Worm (Caenorhabditis elegans) whole organism, midembryonic: Measurements from ENCODE around the gene Y116A8C.24.
A peak's percentile ranks its signal among the peaks of the same experiment; 100 is the strongest.
"Not testable (repeated sequence)": the region's sequence is repeated elsewhere in the genome, so short reads cannot be mapped to it uniquely, and the experiment has no call there.

Source experiments
- T22C8.4 ChIP-seq: fragments of 200-800 bp; sonication (Bioruptor generic); IDR thresholded peaks from 2 replicates; pipeline ENCODE4 v1.3.6; 2022; ENCODE audit warnings: missing genetic modification characterization, missing compliant biosample characterization
- cog-1 ChIP-seq: sonication (generic microtip); optimal IDR thresholded peaks from 2 replicates; lab custom pipeline; 2016; ENCODE audit warnings: missing genetic modification characterization, missing compliant biosample characterization
- flt-1 ChIP-seq: fragments of 200-800 bp; sonication (Bioruptor generic); IDR thresholded peaks from 2 replicates; pipeline ENCODE4 v1.3.6; 2022; ENCODE audit warnings: missing genetic modification characterization, missing compliant biosample characterization
- klf-2 ChIP-seq: fragments of 200-800 bp; sonication (Bioruptor generic); conservative IDR thresholded peaks from 2 replicates; pipeline ENCODE4 v1.3.6; 2022; ENCODE audit warnings: missing genetic modification reagents, missing genetic modification characterization, missing compliant biosample characterization
- med-1 ChIP-seq: sonication (generic microtip); optimal IDR thresholded peaks from 2 replicates; lab custom pipeline; 2017; ENCODE audit warnings: missing genetic modification characterization, mild to moderate bottlenecking, missing compliant biosample characterization, antibody characterized with exemption, missing genetic modification reagents; ENCODE audit not compliant: insufficient read depth
- ref-1 ChIP-seq: fragments of 200-800 bp; sonication (Bioruptor generic); conservative IDR thresholded peaks from 2 replicates; pipeline ENCODE4 v1.3.6; 2022; ENCODE audit warnings: missing genetic modification reagents, missing genetic modification characterization, missing compliant biosample characterization
- tab-1 ChIP-seq: fragments of 200-800 bp; sonication (Bioruptor generic); IDR thresholded peaks from 2 replicates; pipeline ENCODE4 v1.3.6; 2022; ENCODE audit warnings: missing genetic modification characterization, missing compliant biosample characterization
- ztf-23 ChIP-seq: fragments of 200-800 bp; sonication (Bioruptor generic); IDR thresholded peaks from 2 replicates; pipeline ENCODE4 v1.3.6; 2022; ENCODE audit warnings: missing genetic modification reagents, missing genetic modification characterization, missing compliant biosample characterization
- ztf-29 ChIP-seq: fragments of 200-800 bp; sonication (Bioruptor generic); IDR thresholded peaks from 2 replicates; pipeline ENCODE4 v1.3.6; 2022; ENCODE audit warnings: missing genetic modification reagents, missing genetic modification characterization, missing compliant biosample characterization

Gene Y116A8C.24

DNA sequence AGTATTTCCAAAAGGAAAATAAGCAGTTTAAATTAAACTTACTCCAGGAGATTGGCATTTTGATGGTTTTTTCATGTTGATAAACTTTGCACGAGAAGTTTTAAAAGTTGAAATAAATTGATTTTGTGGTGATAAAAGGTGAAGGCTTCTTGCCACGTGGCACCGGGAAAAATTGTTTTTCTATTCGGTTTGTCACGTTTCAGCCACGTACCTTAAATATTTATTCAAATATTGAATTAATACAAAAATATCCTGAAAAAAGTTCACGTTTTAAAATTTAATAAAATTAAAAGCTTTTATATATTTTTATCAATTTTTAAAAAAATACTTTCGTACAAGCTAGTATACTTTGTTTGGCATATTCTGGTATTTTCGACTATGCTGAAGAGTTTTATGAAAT, at the start of gene Y116A8C.24:
Gene Y116A8C.24 (minus strand): TSS at position 101 of the 400 bp plus-strand sequence.
- not testable (repeated sequence) for TF ChIP-seq ztf-23; ztf-29 (GFP tag; lab: Robert Waterston, UW); ref-1 (GFP tag; lab: Robert Waterston, UW)

ce11 chrIV:17118987-17119732, 48.5 kb upstream of the Y116A8C.24 start, which contains the start of gene itsn-1:
TSS of gene itsn-1 (plus strand) at chrIV:17119682.
- TF ChIP-seq klf-2 (GFP tag; lab: Robert Waterston, UW), result no peak
- TF ChIP-seq tab-1 (GFP tag; lab: Robert Waterston, UW), result no peak
- TF ChIP-seq T22C8.4 (GFP tag; lab: Robert Waterston, UW), result peak; percentile 47; the same call in 1 of the 2 replicates

DNA sequence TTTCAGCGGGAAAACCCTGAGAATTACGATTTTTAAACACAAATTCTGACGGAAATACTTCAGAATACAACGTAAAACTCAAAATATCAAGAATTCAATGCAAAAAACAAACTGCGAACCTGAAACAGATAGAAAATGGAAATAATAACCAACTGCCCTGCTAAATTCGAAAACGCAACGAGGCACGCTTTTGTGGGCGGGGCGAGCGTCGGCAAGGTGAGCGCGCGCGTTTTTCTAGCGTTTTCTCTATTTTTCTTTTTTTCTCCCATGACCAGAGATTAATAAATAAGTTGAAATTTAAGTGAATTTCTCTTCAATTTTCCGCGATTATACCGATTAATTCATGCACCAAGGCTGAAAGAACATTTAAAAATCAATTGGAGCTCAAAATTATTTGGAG, 47.9 kb upstream of the Y116A8C.24 start, which contains the start of gene uaf-2:
Gene uaf-2 (minus strand): TSS at position 183 of the 400 bp plus-strand sequence.
- no peak for TF ChIP-seq tab-1 (GFP tag; lab: Robert Waterston, UW)
- no peak for TF ChIP-seq T22C8.4 (GFP tag; lab: Robert Waterston, UW)
- peak; percentile 25; the same call in 1 of the 2 replicates for TF ChIP-seq flt-1 (GFP tag; lab: Robert Waterston, UW)
- no peak for TF ChIP-seq ref-1 (GFP tag; lab: Robert Waterston, UW)
- TF ChIP-seq klf-2 (GFP tag; lab: Robert Waterston, UW), result no peak

DNA sequence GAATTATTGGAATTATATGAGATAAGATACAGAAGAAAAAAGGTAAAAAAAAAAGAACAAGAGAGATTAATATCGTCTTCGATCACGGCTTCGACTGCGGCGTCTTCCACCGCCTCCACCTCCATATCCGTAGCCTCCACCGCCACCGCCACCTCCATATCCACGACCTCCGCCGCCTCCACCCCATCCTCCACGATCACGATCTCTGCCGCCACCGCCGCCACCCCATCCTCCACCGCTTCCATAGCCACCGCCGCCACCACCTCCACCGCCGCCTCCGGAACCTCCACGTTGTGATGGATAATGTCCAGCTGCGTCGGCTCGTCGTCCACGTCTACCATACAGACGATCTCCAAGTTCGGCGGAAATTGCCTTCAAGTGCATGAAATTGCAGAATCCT, 46.1 kb upstream of the Y116A8C.24 start:
- TF ChIP-seq ref-1 (GFP tag; lab: Robert Waterston, UW), result no peak
- 0 out of 2 replicates have a peak, but pooled peaks have one; percentile 51 for TF ChIP-seq tab-1 (GFP tag; lab: Robert Waterston, UW)

DNA sequence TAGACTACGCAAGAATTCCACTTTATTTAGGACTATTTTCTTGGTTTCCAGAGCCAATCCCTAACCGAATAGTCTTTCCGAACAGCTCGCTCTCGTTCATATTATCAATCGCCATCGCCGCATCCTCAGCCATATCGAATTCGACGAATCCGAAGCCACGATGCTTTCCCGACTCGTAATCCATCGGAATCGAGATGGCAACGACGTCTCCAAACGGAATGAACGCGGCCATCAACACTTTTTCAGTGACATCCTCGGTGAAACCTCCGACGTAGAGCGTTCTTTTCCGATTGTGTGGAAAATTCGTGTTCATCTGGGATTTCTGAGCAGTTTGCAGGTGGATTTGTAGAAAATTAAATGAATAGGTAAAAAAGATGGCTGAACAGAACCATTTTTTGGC, 45.7 kb upstream of the Y116A8C.24 start, which contains the start of gene cyn-13:
Gene cyn-13 (minus strand): TSS at position 313 of the 400 bp plus-strand sequence.
- TF ChIP-seq ref-1 (GFP tag; lab: Robert Waterston, UW), result no peak
- TF ChIP-seq med-1 (GFP tag; lab: Kevin White, UChicago), result no peak
- TF ChIP-seq T22C8.4 (GFP tag; lab: Robert Waterston, UW), result no peak
- TF ChIP-seq klf-2 (GFP tag; lab: Robert Waterston, UW), result no peak
- TF ChIP-seq ztf-23, result no peak
- TF ChIP-seq ztf-29 (GFP tag; lab: Robert Waterston, UW), result no peak
- TF ChIP-seq flt-1 (GFP tag; lab: Robert Waterston, UW), result no peak
- TF ChIP-seq tab-1 (GFP tag; lab: Robert Waterston, UW), result no peak
- no peak for TF ChIP-seq cog-1 (tag; lab: Kevin White, UChicago)

DNA sequence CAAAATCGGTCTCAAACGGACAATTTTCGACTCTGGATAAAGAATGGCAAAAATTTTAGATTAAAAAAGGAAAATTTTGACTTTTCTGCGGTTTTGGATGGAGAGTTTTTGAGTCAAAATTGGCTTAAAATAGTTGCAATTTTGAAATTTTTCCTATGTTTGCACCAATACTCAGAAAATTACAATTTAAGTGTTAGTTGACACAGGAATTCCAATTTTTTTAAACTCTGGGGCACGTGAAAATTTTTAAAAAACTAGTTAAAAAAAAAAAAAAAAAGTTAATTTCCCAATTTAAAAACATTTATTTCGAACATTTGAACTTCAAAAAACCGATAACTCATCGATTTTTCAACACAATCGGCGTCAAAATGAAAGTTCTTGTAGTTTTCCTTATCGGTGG, 41.1 kb upstream of the Y116A8C.24 start, which contains the start of gene Y116A8C.33:
Gene Y116A8C.33 (plus strand): TSS at position 301 of the 400 bp plus-strand sequence.
- no peak for TF ChIP-seq ref-1 (GFP tag; lab: Robert Waterston, UW)
- no peak for TF ChIP-seq ztf-23
- no peak for TF ChIP-seq med-1 (GFP tag; lab: Kevin White, UChicago)
- no peak for TF ChIP-seq T22C8.4 (GFP tag; lab: Robert Waterston, UW)
- TF ChIP-seq tab-1 (GFP tag; lab: Robert Waterston, UW), result no peak
- TF ChIP-seq cog-1 (tag; lab: Kevin White, UChicago), result no peak
- no peak for TF ChIP-seq ztf-29 (GFP tag; lab: Robert Waterston, UW)
- TF ChIP-seq flt-1 (GFP tag; lab: Robert Waterston, UW), result no peak
- TF ChIP-seq klf-2 (GFP tag; lab: Robert Waterston, UW), result no peak

DNA sequence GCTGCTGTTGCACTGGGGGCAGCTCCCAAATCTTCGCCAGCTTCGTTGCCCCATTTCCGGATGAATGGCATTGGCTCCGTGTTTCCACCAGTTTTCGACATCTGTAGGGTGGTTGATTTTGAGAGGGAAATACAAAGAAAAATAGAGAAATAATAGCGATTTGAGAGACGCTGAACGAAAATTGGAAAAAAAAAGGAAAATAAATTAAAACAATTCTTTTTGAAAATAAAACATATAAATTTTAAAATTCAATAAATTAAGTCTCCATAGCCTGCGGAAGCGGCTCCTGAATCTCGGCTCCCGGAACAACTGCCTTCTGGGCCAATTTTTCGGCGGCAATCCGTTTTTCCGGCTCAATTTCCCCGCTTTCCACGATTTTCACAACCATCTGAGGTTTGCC, 40.2 kb upstream of the Y116A8C.24 start, which contains the start of gene sfa-1:
Gene sfa-1 (minus strand): TSS at position 101 of the 400 bp plus-strand sequence.
- TF ChIP-seq ztf-23, result no peak
- no peak for TF ChIP-seq T22C8.4 (GFP tag; lab: Robert Waterston, UW)
- no peak for TF ChIP-seq ref-1 (GFP tag; lab: Robert Waterston, UW)
- no peak for TF ChIP-seq klf-2 (GFP tag; lab: Robert Waterston, UW)
- no peak for TF ChIP-seq flt-1 (GFP tag; lab: Robert Waterston, UW)
- TF ChIP-seq med-1 (GFP tag; lab: Kevin White, UChicago), result no peak
- no peak for TF ChIP-seq ztf-29 (GFP tag; lab: Robert Waterston, UW)
- no peak for TF ChIP-seq tab-1 (GFP tag; lab: Robert Waterston, UW)
- no peak for TF ChIP-seq cog-1 (tag; lab: Kevin White, UChicago)

ce11 chrIV:17109436-17109835, 38.7 kb upstream of the Y116A8C.24 start:
- TF ChIP-seq tab-1 (GFP tag; lab: Robert Waterston, UW) (no peak), ztf-23 (no peak), T22C8.4 (GFP tag; lab: Robert Waterston, UW) (no peak), ztf-29 (GFP tag; lab: Robert Waterston, UW) (no peak), flt-1 (GFP tag; lab: Robert Waterston, UW) (no peak)

DNA sequence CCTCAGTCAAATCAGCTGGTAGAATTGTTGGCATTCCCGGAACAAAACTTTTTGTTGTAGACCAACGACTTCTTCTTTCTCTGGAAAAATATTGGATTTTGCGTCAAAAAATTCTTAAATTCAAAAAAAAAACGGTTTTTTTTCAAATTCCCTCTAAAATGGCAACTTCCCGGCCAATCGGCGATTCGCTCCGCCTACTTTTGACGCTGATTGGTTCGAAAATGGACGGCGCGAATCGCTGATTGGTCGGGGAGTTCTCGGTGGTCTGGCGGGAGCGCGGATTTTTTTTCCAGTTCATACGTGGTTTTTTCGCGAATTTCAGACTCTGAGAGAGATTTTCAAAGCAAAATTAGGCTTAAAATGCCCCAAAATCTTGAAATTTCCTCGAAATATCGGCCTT, 38.1 kb upstream of the Y116A8C.24 start:
- TF ChIP-seq ref-1 (GFP tag; lab: Robert Waterston, UW) (no peak), ztf-29 (GFP tag; lab: Robert Waterston, UW) (no peak), T22C8.4 (GFP tag; lab: Robert Waterston, UW) (no peak), med-1 (GFP tag; lab: Kevin White, UChicago) (no peak), cog-1 (tag; lab: Kevin White, UChicago) (no peak), tab-1 (GFP tag; lab: Robert Waterston, UW) (no peak), ztf-23 (no peak), flt-1 (GFP tag; lab: Robert Waterston, UW) (no peak), klf-2 (GFP tag; lab: Robert Waterston, UW) (no peak)
